Worm (Caenorhabditis elegans) whole organism, L1 larva: ENCODE data around the gene str-28.
A peak's percentile ranks its signal among the peaks of the same experiment; 100 is the strongest.

Source experiments
- C04F5.9 ChIP-seq: sonication (generic microtip); optimal IDR thresholded peaks from 2 replicates; lab custom pipeline; 2016; ENCODE audit warnings: missing genetic modification characterization, missing compliant biosample characterization
- C16A3.4 ChIP-seq: fragments of 150-350 bp; optimal IDR thresholded peaks from 2 replicates; lab custom pipeline; 2014; ENCODE audit warnings: missing biosample characterization, missing genetic modification characterization
- C34B4.2 ChIP-seq: sonication (generic microtip); optimal IDR thresholded peaks from 2 replicates; lab custom pipeline; 2017; ENCODE audit warnings: mild to moderate bottlenecking, missing genetic modification characterization, missing compliant biosample characterization
- Y116A8C.19 ChIP-seq: sonication (generic microtip); optimal IDR thresholded peaks from 2 replicates; lab custom pipeline; 2016; ENCODE audit warnings: missing compliant biosample characterization, missing genetic modification characterization, borderline replicate concordance
- aha-1 ChIP-seq: fragments of 150-350 bp; optimal IDR thresholded peaks from 2 replicates; lab custom pipeline; 2014; ENCODE audit warnings: missing biosample characterization, missing genetic modification characterization
- alr-1 ChIP-seq: fragments of 200-800 bp; sonication (Bioruptor generic); optimal IDR thresholded peaks from 2 replicates; lab custom pipeline; 2018; ENCODE audit warnings: borderline replicate concordance, mild to moderate bottlenecking, missing genetic modification characterization, missing compliant biosample characterization
- aly-2 ChIP-seq: fragments of 150-350 bp; optimal IDR thresholded peaks from 2 replicates; lab custom pipeline; 2014; ENCODE audit warnings: missing biosample characterization, missing genetic modification characterization
- ama-1 ChIP-seq: fragments of 150-350 bp; optimal IDR thresholded peaks from 2 replicates; lab custom pipeline; 2014
- ceh-63 ChIP-seq: fragments of 200-800 bp; sonication (Bioruptor generic); optimal IDR thresholded peaks from 2 replicates; lab custom pipeline; 2018; ENCODE audit warnings: mild to moderate bottlenecking, missing genetic modification characterization, missing compliant biosample characterization
- ceh-8 ChIP-seq: fragments of 200-800 bp; sonication (Bioruptor generic); optimal IDR thresholded peaks from 2 replicates; lab custom pipeline; 2018; ENCODE audit warnings: mild to moderate bottlenecking, missing genetic modification characterization, moderate library complexity, missing compliant biosample characterization
- ceh-88 ChIP-seq: fragments of 200-800 bp; sonication (Bioruptor generic); IDR thresholded peaks from 2 replicates; pipeline ENCODE4 v1.3.6; 2022; ENCODE audit warnings: missing genetic modification characterization, missing compliant biosample characterization
- ceh-90 ChIP-seq: sonication (generic microtip); optimal IDR thresholded peaks from 2 replicates; lab custom pipeline; 2016; ENCODE audit warnings: missing genetic modification characterization, missing compliant biosample characterization
- dpl-1 ChIP-seq, 3 experiments: fragments of 150-350 bp in 2 of 3; sonication (generic microtip) in 1 of 3; optimal IDR thresholded peaks; 2 replicates each; lab custom pipeline; 2014 to 2017; ENCODE audit warnings: missing biosample characterization in 3 of 3, missing genetic modification characterization in 3 of 3, missing genetic modification reagents in 3 of 3
- dsc-1 ChIP-seq: sonication (generic microtip); optimal IDR thresholded peaks from 2 replicates; lab custom pipeline; 2016; ENCODE audit warnings: mild to moderate bottlenecking, missing genetic modification characterization, missing compliant biosample characterization
- efl-1 ChIP-seq, 4 experiments: fragments of 150-350 bp; optimal IDR thresholded peaks in 3 of 4; peaks in 1 of 4; 1 replicate in 1 of 4; 2 replicates in 3 of 4; lab custom pipeline; 2014; ENCODE audit warnings: missing biosample characterization in 2 of 4, missing genetic modification characterization in 2 of 4, missing genetic modification reagents in 2 of 4
- egl-27 ChIP-seq, 2 experiments: fragments of 150-350 bp in 1 of 2; sonication (generic microtip); optimal IDR thresholded peaks; 3 replicates each; lab custom pipeline; 2017 to 2018; ENCODE audit warnings: missing biosample characterization in 2 of 2, missing genetic modification characterization in 2 of 2, missing genetic modification reagents in 2 of 2
- elt-2 ChIP-seq: sonication (generic microtip); optimal IDR thresholded peaks from 2 replicates; lab custom pipeline; 2016; ENCODE audit warnings: missing genetic modification characterization, mild to moderate bottlenecking, inconsistent platforms, missing compliant biosample characterization, missing genetic modification reagents
- elt-3 ChIP-seq, 6 experiments: fragments of 150-350 bp in 1 of 6; sonication (generic microtip); optimal IDR thresholded peaks; 2 replicates each; lab custom pipeline; 2017 to 2018; ENCODE audit warnings: missing biosample characterization in 6 of 6, missing genetic modification characterization in 6 of 6, inconsistent platforms in 1 of 6
- fkh-4 ChIP-seq: sonication (generic microtip); optimal IDR thresholded peaks from 2 replicates; lab custom pipeline; 2016; ENCODE audit warnings: missing compliant biosample characterization, missing genetic modification characterization, borderline replicate concordance
- fkh-8 ChIP-seq: sonication (generic microtip); optimal IDR thresholded peaks from 2 replicates; lab custom pipeline; 2016; ENCODE audit warnings: mild to moderate bottlenecking, missing genetic modification characterization, missing compliant biosample characterization
- fos-1 ChIP-seq: fragments of 150-350 bp; optimal IDR thresholded peaks from 2 replicates; lab custom pipeline; 2014; ENCODE audit warnings: missing biosample characterization, missing genetic modification characterization
- isw-1 ChIP-seq: fragments of 200-800 bp; sonication (Bioruptor generic); IDR thresholded peaks from 2 replicates; pipeline ENCODE4 v1.3.6; 2022; ENCODE audit warnings: missing genetic modification characterization, missing compliant biosample characterization
- lin-15B ChIP-seq: fragments of 150-350 bp; sonication (generic microtip); optimal IDR thresholded peaks from 3 replicates; lab custom pipeline; 2014; ENCODE audit warnings: missing biosample characterization, missing genetic modification characterization
- lir-3 ChIP-seq: sonication (generic microtip); optimal IDR thresholded peaks from 2 replicates; lab custom pipeline; 2016; ENCODE audit warnings: mild to moderate bottlenecking, missing genetic modification characterization, moderate library complexity, missing compliant biosample characterization; ENCODE audit not compliant: poor library complexity
- lsy-2 ChIP-seq, 2 experiments: fragments of 150-350 bp; optimal IDR thresholded peaks; 2 replicates each; lab custom pipeline; 2014; ENCODE audit warnings: missing biosample characterization in 2 of 2, missing genetic modification characterization in 2 of 2
- nhr-11 ChIP-seq: fragments of 150-350 bp; optimal IDR thresholded peaks from 2 replicates; lab custom pipeline; 2014; ENCODE audit warnings: missing biosample characterization, missing genetic modification characterization
- nhr-12 ChIP-seq: sonication (generic microtip); optimal IDR thresholded peaks from 2 replicates; lab custom pipeline; 2017; ENCODE audit warnings: missing biosample characterization, missing genetic modification characterization
- nhr-19 ChIP-seq: fragments of 200-800 bp; sonication (Bioruptor generic); conservative IDR thresholded peaks from 2 replicates; pipeline ENCODE4 v1.3.6; 2022; ENCODE audit warnings: missing genetic modification characterization, missing compliant biosample characterization
- nhr-71 ChIP-seq: sonication (generic microtip); optimal IDR thresholded peaks from 2 replicates; lab custom pipeline; 2016; ENCODE audit warnings: mild to moderate bottlenecking, missing genetic modification characterization, moderate library complexity, missing compliant biosample characterization
- nhr-76 ChIP-seq: sonication (generic microtip); optimal IDR thresholded peaks from 2 replicates; lab custom pipeline; 2017; ENCODE audit warnings: missing biosample characterization, missing genetic modification characterization
- nhr-84 ChIP-seq: sonication (generic microtip); optimal IDR thresholded peaks from 2 replicates; lab custom pipeline; 2017; ENCODE audit warnings: missing biosample characterization, missing genetic modification characterization
- nhr-85 ChIP-seq: sonication (generic microtip); peaks from one replicate; lab custom pipeline; 2016; ENCODE audit warnings: missing genetic modification characterization, inconsistent platforms, missing compliant biosample characterization
- nhr-90 ChIP-seq: sonication (generic microtip); optimal IDR thresholded peaks from 2 replicates; lab custom pipeline; 2016; ENCODE audit warnings: mild to moderate bottlenecking, missing genetic modification characterization, missing compliant biosample characterization; ENCODE audit not compliant: poor library complexity
- pag-3 ChIP-seq: sonication (generic microtip); optimal IDR thresholded peaks from 2 replicates; lab custom pipeline; 2017; ENCODE audit warnings: missing genetic modification characterization, mild to moderate bottlenecking, missing compliant biosample characterization, antibody characterized with exemption, borderline replicate concordance; ENCODE audit not compliant: insufficient read depth
- pax-3 ChIP-seq: fragments of 200-800 bp; sonication (Bioruptor generic); optimal IDR thresholded peaks from 2 replicates; lab custom pipeline; 2018; ENCODE audit warnings: mild to moderate bottlenecking, missing genetic modification characterization, moderate library complexity, missing compliant biosample characterization
- pqm-1 ChIP-seq: sonication (generic microtip); optimal IDR thresholded peaks from 3 replicates; lab custom pipeline; 2017; ENCODE audit warnings: missing biosample characterization, missing genetic modification characterization
- rnt-1 ChIP-seq: sonication (generic microtip); optimal IDR thresholded peaks from 2 replicates; lab custom pipeline; 2016; ENCODE audit warnings: mild to moderate bottlenecking, missing genetic modification characterization, moderate library complexity, missing compliant biosample characterization
- skn-1 ChIP-seq: fragments of 150-350 bp; optimal IDR thresholded peaks from 2 replicates; lab custom pipeline; 2014; ENCODE audit warnings: missing biosample characterization, missing genetic modification characterization
- snpc-4 ChIP-seq: fragments of 150-350 bp; optimal IDR thresholded peaks from 2 replicates; lab custom pipeline; 2014; ENCODE audit warnings: missing biosample characterization, missing genetic modification characterization
- snu-23 ChIP-seq: sonication (generic microtip); optimal IDR thresholded peaks from 2 replicates; lab custom pipeline; 2016; ENCODE audit warnings: missing genetic modification characterization, missing compliant biosample characterization
- sox-4 ChIP-seq: sonication (generic microtip); optimal IDR thresholded peaks from 2 replicates; lab custom pipeline; 2016; ENCODE audit warnings: missing genetic modification characterization, missing compliant biosample characterization
- sptf-1 ChIP-seq: fragments of 150-350 bp; optimal IDR thresholded peaks from 2 replicates; lab custom pipeline; 2014; ENCODE audit warnings: missing biosample characterization, missing genetic modification characterization
- sup-37 ChIP-seq: fragments of 200-800 bp; sonication (Bioruptor generic); optimal IDR thresholded peaks from 2 replicates; lab custom pipeline; 2018; ENCODE audit warnings: mild to moderate bottlenecking, missing genetic modification characterization, missing compliant biosample characterization
- tbx-2 ChIP-seq: sonication (generic microtip); optimal IDR thresholded peaks from 2 replicates; lab custom pipeline; 2016; ENCODE audit warnings: missing genetic modification characterization, missing compliant biosample characterization
- unc-86 ChIP-seq: sonication (generic microtip); optimal IDR thresholded peaks from 2 replicates; lab custom pipeline; 2016; ENCODE audit warnings: missing genetic modification characterization, missing compliant biosample characterization
- vab-15 ChIP-seq: sonication (generic microtip); optimal IDR thresholded peaks from 2 replicates; lab custom pipeline; 2017; ENCODE audit warnings: missing genotype, mild to moderate bottlenecking, missing genetic modification characterization, missing compliant biosample characterization
- xbp-1 ChIP-seq: sonication (generic microtip); optimal IDR thresholded peaks from 2 replicates; lab custom pipeline; 2016; ENCODE audit warnings: missing genetic modification characterization, missing compliant biosample characterization
- ztf-4 ChIP-seq: fragments of 150-350 bp; optimal IDR thresholded peaks from 2 replicates; lab custom pipeline; 2014; ENCODE audit warnings: missing biosample characterization, missing genetic modification characterization

Gene str-28

ce11 chrV:7434805-7435363 is 37.8 kb downstream of the str-28 start (continued):
- TF ChIP-seq nhr-85 (tag; lab: Kevin White, UChicago) = no peak
- TF ChIP-seq elt-2 = peak; percentile 58
- TF ChIP-seq lir-3 (tag; lab: Kevin White, UChicago) = peak; percentile 34
- no peak for TF ChIP-seq sox-4 (tag; lab: Kevin White, UChicago)
- no peak for TF ChIP-seq pag-3 (tag; lab: Kevin White, UChicago)
- no peak for TF ChIP-seq vab-15
- TF ChIP-seq nhr-71 = peak; percentile 92
- TF ChIP-seq efl-1 (optimal IDR thresholded peaks at IDR 0.05; lab: Kevin White, UChicago) = peak; percentile 19 to 41
- peak in 1 of 2 experiments; percentile 87 for TF ChIP-seq efl-1 (GFP tag; optimal IDR thresholded peaks at IDR 0.05 in 1 of 2; lab: Kevin White, UChicago)
- no peak for TF ChIP-seq fos-1 (tag; lab: Kevin White, UChicago)
- no peak for TF ChIP-seq ceh-63 (GFP tag; lab: Kevin White, UChicago)

ce11 chrV:7432441-7433146 is 40.1 kb downstream of the str-28 start:
- no peak for TF ChIP-seq dsc-1 (tag; lab: Kevin White, UChicago)
- TF ChIP-seq nhr-12 (tag; lab: Kevin White, UChicago) = no peak
- no peak for TF ChIP-seq aly-2 (tag; lab: Kevin White, UChicago)
- TF ChIP-seq C16A3.4 (tag; lab: Kevin White, UChicago) = no peak
- TF ChIP-seq snpc-4 (tag; lab: Kevin White, UChicago) = no peak
- no peak for TF ChIP-seq nhr-11
- TF ChIP-seq egl-27 (tag; optimal IDR thresholded peaks at IDR 0.05; lab: Kevin White, UChicago) = no peak
- TF ChIP-seq sup-37 (GFP tag; lab: Kevin White, UChicago) = no peak
- peak; percentile 5 for TF ChIP-seq elt-2
- no peak for TF ChIP-seq ceh-8 (GFP tag; lab: Kevin White, UChicago)
- no peak for TF ChIP-seq lin-15B (tag; lab: Kevin White, UChicago)
- TF ChIP-seq ztf-4 = no peak
- no peak for TF ChIP-seq pqm-1 (tag; lab: Kevin White, UChicago)
- no peak for TF ChIP-seq Y116A8C.19 (tag; lab: Kevin White, UChicago)
- no peak for TF ChIP-seq rnt-1 (tag; lab: Kevin White, UChicago)
- TF ChIP-seq efl-1 (optimal IDR thresholded peaks at IDR 0.05; lab: Kevin White, UChicago) = no peak
- peak in 1 of 2 experiments; percentile 80 for TF ChIP-seq efl-1 (GFP tag; optimal IDR thresholded peaks at IDR 0.05 in 1 of 2; lab: Kevin White, UChicago)
- 0 out of 2 replicates have a peak, but pooled peaks have one; percentile 10 for TF ChIP-seq ceh-88 (GFP tag; lab: Robert Waterston, UW)
- TF ChIP-seq lsy-2 (tag; optimal IDR thresholded peaks at IDR 0.05; lab: Kevin White, UChicago) = no peak
- TF ChIP-seq sox-4 (tag; lab: Kevin White, UChicago) = no peak
- no peak for TF ChIP-seq nhr-76
- no peak for TF ChIP-seq vab-15
- no peak for TF ChIP-seq fkh-4 (tag; lab: Kevin White, UChicago)
- no peak for TF ChIP-seq tbx-2 (tag; lab: Kevin White, UChicago)
- no peak for TF ChIP-seq sptf-1 (tag; lab: Kevin White, UChicago)
- TF ChIP-seq nhr-90 (tag; lab: Kevin White, UChicago) = peak; percentile 24
- TF ChIP-seq nhr-84 (tag; lab: Kevin White, UChicago) = no peak
- no peak for TF ChIP-seq fkh-8 (tag; lab: Kevin White, UChicago)
- TF ChIP-seq pax-3 (tag; lab: Kevin White, UChicago) = no peak
- TF ChIP-seq dpl-1 (GFP tag; optimal IDR thresholded peaks at IDR 0.05; lab: Kevin White, UChicago) = no peak
- no peak for TF ChIP-seq nhr-19 (GFP tag; lab: Robert Waterston, UW)
- no peak for TF ChIP-seq xbp-1
- no peak for TF ChIP-seq isw-1 (GFP tag; lab: Robert Waterston, UW)
- peak; percentile 52 for TF ChIP-seq ama-1 (lab: Kevin White, UChicago)
- no peak for TF ChIP-seq unc-86 (tag; lab: Kevin White, UChicago)
- TF ChIP-seq snu-23 (GFP tag; lab: Kevin White, UChicago) = peak; percentile 44
- TF ChIP-seq C34B4.2 = no peak
- no peak for TF ChIP-seq aha-1 (tag; lab: Kevin White, UChicago)
- TF ChIP-seq alr-1 (tag; lab: Kevin White, UChicago) = no peak
- peak in 1 of 6 experiments; percentile 35 for TF ChIP-seq elt-3 (tag; optimal IDR thresholded peaks at IDR 0.05; lab: Kevin White, UChicago)
- TF ChIP-seq ceh-90 = no peak
- peak; percentile 21 for TF ChIP-seq lir-3 (tag; lab: Kevin White, UChicago)
- TF ChIP-seq skn-1 (tag; lab: Kevin White, UChicago) = no peak
- no peak for TF ChIP-seq C04F5.9
